Worm (Caenorhabditis elegans): ENCODE results near the gene ncx-2.

DNA sequence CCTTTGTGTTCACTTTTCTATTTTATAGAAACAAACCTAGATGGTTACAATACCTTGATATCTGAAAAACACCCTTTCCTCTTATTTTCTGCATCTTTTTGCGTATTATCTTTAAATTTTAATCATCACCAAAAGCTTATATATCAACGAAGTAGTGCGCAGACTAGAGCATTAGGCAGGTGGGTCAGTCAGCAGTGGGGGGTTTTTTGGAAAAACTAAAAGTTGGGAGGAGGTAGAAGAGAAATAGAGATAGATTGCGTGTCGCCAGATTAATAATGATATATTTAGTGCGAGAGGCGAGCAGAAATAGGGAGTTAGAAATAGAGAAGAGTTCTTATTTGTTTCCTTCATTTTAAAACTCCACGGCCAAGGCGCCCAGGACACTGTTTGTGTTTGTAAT lies 2.3 kb upstream of the ncx-2 start:
- TF ChIP-seq ama-1 (optimal IDR thresholded peaks at IDR 0.05) (no peak), ets-7 (tag; optimal IDR thresholded peaks at IDR 0.05) (no peak), hmg-4 (GFP tag; optimal IDR thresholded peaks at IDR 0.05) (no peak), F13C5.2 (tag; optimal IDR thresholded peaks at IDR 0.05) (no peak), tbx-37 (GFP tag; conservative IDR thresholded peaks at IDR 0.05) (no peak), pes-1 (GFP tag; IDR thresholded peaks at IDR 0.05) (no peak), hnd-1 (tag; optimal IDR thresholded peaks at IDR 0.05) (no peak), scrt-1 (GFP tag; IDR thresholded peaks at IDR 0.05) (no peak), aly-1 (tag; optimal IDR thresholded peaks at IDR 0.05) (no peak)

All from whole organism, early embryonic.